Worm (Caenorhabditis elegans): ENCODE results near the gene hsp-17.

DNA sequence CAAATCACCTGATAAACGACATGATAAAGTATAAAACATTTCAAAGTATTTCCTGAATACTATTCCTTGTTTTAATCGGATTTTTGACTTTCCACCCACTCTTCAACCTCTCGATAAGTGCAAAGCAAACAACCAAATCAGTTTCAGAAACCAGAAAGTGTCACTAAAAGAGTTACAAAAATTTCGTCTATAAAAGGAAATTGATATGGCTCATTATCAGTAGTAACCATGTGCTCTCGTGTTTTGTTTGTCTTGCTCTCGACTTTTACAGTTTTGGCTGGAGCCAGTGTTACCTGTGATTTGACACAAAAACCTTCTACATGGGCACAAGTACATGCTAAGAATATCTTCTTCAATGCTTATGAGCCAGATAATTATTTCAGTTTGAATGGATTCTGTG is 2.0 kb downstream of the hsp-17 start, which contains the start of gene F52E1.14:
- no peak for TF ChIP-seq hlh-17 (GFP tag; optimal IDR thresholded peaks at IDR 0.05; ENCODE audit: borderline replicate concordance)
- no peak for TF ChIP-seq nhr-77 (tag; optimal IDR thresholded peaks at IDR 0.05)
- TF ChIP-seq lsy-2 (tag; optimal IDR thresholded peaks at IDR 0.05), result no peak
- TF ChIP-seq lin-35 (GFP tag; optimal IDR thresholded peaks at IDR 0.05), result peak in 1 of 2 experiments; percentile 45
- TF ChIP-seq zag-1 (tag; optimal IDR thresholded peaks at IDR 0.05), result no peak
- TF ChIP-seq ama-1 (optimal IDR thresholded peaks at IDR 0.05), result no peak
- no peak for TF ChIP-seq pqm-1 (tag; optimal IDR thresholded peaks at IDR 0.05)
- no peak for TF ChIP-seq ceh-82 (tag; optimal IDR thresholded peaks at IDR 0.05)
- TF ChIP-seq hpl-2 (GFP tag; optimal IDR thresholded peaks at IDR 0.05), result no peak
- no peak for TF ChIP-seq xbp-1 (tag; optimal IDR thresholded peaks at IDR 0.05)
- TF ChIP-seq mdl-1 (tag; optimal IDR thresholded peaks at IDR 0.05), result no peak
